Worm (Caenorhabditis elegans): ENCODE results near the gene npl-4.1.

DNA sequence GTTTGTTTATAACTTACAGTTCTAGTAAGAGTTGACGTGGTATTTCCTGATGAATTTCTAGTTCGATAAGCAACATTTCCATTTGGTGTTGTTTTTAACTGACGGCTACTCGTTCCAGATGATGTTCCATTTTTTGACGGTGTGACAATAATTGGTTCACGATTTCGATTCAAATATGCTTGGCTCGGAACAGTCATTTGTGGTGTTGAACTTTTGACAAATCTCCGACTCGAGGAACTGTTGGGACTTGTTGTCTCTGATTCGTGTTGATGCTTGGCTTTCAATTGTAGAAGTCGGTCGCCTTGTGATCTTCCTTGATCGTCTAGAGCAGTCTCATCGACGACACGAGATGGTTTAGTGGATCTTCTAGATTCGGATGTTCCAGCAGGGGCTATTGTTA lies 39.6 kb upstream of the npl-4.1 start:
- TF ChIP-seq W03F9.2 (tag; optimal IDR thresholded peaks at IDR 0.05) (no peak), him-1 (tag; optimal IDR thresholded peaks at IDR 0.05) (no peak), dao-5 (tag; optimal IDR thresholded peaks at IDR 0.05) (no peak)

Measured in whole organism, L4/young adult.